Worm (Caenorhabditis elegans): ENCODE measurements around the gene W03F9.1.

ce11 chrV:137667-138066 lies 11.1 kb upstream of the W03F9.1 start:
- TF ChIP-seq ceh-19 (GFP tag; optimal IDR thresholded peaks at IDR 0.05) = no peak
- TF ChIP-seq rnt-1 (tag; optimal IDR thresholded peaks at IDR 0.05) = no peak
- TF ChIP-seq lim-6 (tag; optimal IDR thresholded peaks at IDR 0.05) = no peak
- no peak for TF ChIP-seq fax-1 (tag; optimal IDR thresholded peaks at IDR 0.05)
- no peak for TF ChIP-seq elt-4 (tag; optimal IDR thresholded peaks at IDR 0.05)
- TF ChIP-seq ceh-31 (tag; optimal IDR thresholded peaks at IDR 0.05) = no peak
- TF ChIP-seq nfya-1 (tag; optimal IDR thresholded peaks at IDR 0.05) = no peak
- TF ChIP-seq Y22D7AL.16 (tag; optimal IDR thresholded peaks at IDR 0.05) = no peak
- TF ChIP-seq fkh-10 (GFP tag; optimal IDR thresholded peaks at IDR 0.05) = no peak
- no peak for TF ChIP-seq gmeb-2 (tag; optimal IDR thresholded peaks at IDR 0.05)
- TF ChIP-seq ama-1 (optimal IDR thresholded peaks at IDR 0.05) = no peak
- TF ChIP-seq elt-2 (tag; optimal IDR thresholded peaks at IDR 0.05) = no peak
